Worm (Caenorhabditis elegans) whole organism, L4 larva: Measurements from ENCODE around the gene col-96.

Source experiments
- F10B5.3 ChIP-seq: sonication (generic microtip); optimal IDR thresholded peaks from 2 replicates; lab custom pipeline; 2016; ENCODE audit warnings: mild to moderate bottlenecking, missing genetic modification characterization, missing compliant biosample characterization
- F26F4.8 ChIP-seq: fragments of 200-800 bp; sonication (Bioruptor generic); conservative IDR thresholded peaks from 2 replicates; pipeline ENCODE4 v1.3.6; 2022; ENCODE audit warnings: missing genetic modification characterization, missing compliant biosample characterization
- F37D6.2 ChIP-seq: sonication (generic microtip); optimal IDR thresholded peaks from 2 replicates; lab custom pipeline; 2016; ENCODE audit warnings: mild to moderate bottlenecking, missing genetic modification characterization, missing compliant biosample characterization
- Y105C5A.15 ChIP-seq: fragments of 200-800 bp; sonication (Bioruptor generic); IDR thresholded peaks from 2 replicates; pipeline ENCODE4 v1.3.6; 2022; ENCODE audit warnings: missing genetic modification characterization, missing compliant biosample characterization
- Y5F2A.4 ChIP-seq: fragments of 200-800 bp; sonication (Bioruptor generic); optimal IDR thresholded peaks from 2 replicates; lab custom pipeline; 2018; ENCODE audit warnings: mild to moderate bottlenecking, missing genetic modification characterization, missing compliant biosample characterization
- Y75B8A.6 ChIP-seq: fragments of 200-800 bp; sonication (Bioruptor generic); IDR thresholded peaks from 2 replicates; pipeline ENCODE4 v1.3.6; 2022; ENCODE audit warnings: missing genetic modification reagents, missing genetic modification characterization, missing compliant biosample characterization
- aha-1 ChIP-seq: fragments of 150-350 bp; peaks from one replicate; lab custom pipeline; 2014; ENCODE audit warnings: missing biosample characterization, missing genetic modification characterization
- aly-2 ChIP-seq: sonication (generic microtip); optimal IDR thresholded peaks from 2 replicates; lab custom pipeline; 2018; ENCODE audit warnings: missing biosample characterization, missing genetic modification characterization
- ama-1 ChIP-seq: fragments of 150-350 bp; optimal IDR thresholded peaks from 2 replicates; lab custom pipeline; 2014; ENCODE audit warnings: inconsistent platforms, mixed read lengths
- ceh-28 ChIP-seq: fragments of 150-350 bp; optimal IDR thresholded peaks from 2 replicates; lab custom pipeline; 2014; ENCODE audit warnings: missing biosample characterization, missing genetic modification reagents, missing genetic modification characterization
- ceh-44 ChIP-seq: fragments of 200-800 bp; sonication (Bioruptor generic); IDR thresholded peaks from 2 replicates; pipeline ENCODE4 v1.3.6; 2022; ENCODE audit warnings: missing genetic modification reagents, missing genetic modification characterization, missing compliant biosample characterization
- ceh-62 ChIP-seq: sonication (generic microtip); optimal IDR thresholded peaks from 2 replicates; lab custom pipeline; 2017; ENCODE audit warnings: missing biosample characterization, missing genetic modification characterization
- ceh-82 ChIP-seq: sonication (generic microtip); optimal IDR thresholded peaks from 2 replicates; lab custom pipeline; 2017; ENCODE audit warnings: missing biosample characterization, missing genetic modification characterization
- cey-2 ChIP-seq: sonication (generic microtip); optimal IDR thresholded peaks from 3 replicates; lab custom pipeline; 2017; ENCODE audit warnings: missing genetic modification characterization, mild to moderate bottlenecking, missing compliant biosample characterization, antibody characterized with exemption, borderline replicate concordance; ENCODE audit not compliant: insufficient read depth
- ctbp-1 ChIP-seq: fragments of 200-800 bp; sonication (Bioruptor generic); IDR thresholded peaks from 2 replicates; pipeline ENCODE4 v1.3.6; 2022; ENCODE audit warnings: missing genetic modification reagents, missing genetic modification characterization, missing compliant biosample characterization
- daf-12 ChIP-seq: fragments of 150-350 bp; optimal IDR thresholded peaks from 2 replicates; lab custom pipeline; 2014; ENCODE audit warnings: missing biosample characterization, missing genetic modification reagents, missing genetic modification characterization
- egl-27 ChIP-seq: sonication (generic microtip); optimal IDR thresholded peaks from 3 replicates; lab custom pipeline; 2017; ENCODE audit warnings: missing biosample characterization, missing genetic modification reagents, missing genetic modification characterization
- egl-43 ChIP-seq: fragments of 200-800 bp; sonication (Bioruptor generic); IDR thresholded peaks from 2 replicates; pipeline ENCODE4 v1.3.6; 2022; ENCODE audit warnings: missing genetic modification reagents, missing genetic modification characterization, missing compliant biosample characterization
- gei-8 ChIP-seq: fragments of 200-800 bp; sonication (Bioruptor generic); optimal IDR thresholded peaks from 2 replicates; lab custom pipeline; 2018; ENCODE audit warnings: mild to moderate bottlenecking, missing genetic modification characterization, missing compliant biosample characterization
- hmg-1.1 ChIP-seq: fragments of 200-800 bp; sonication (Bioruptor generic); IDR thresholded peaks from 2 replicates; pipeline ENCODE4 v1.3.6; 2022; ENCODE audit warnings: missing genetic modification reagents, missing genetic modification characterization, missing compliant biosample characterization
- lin-13 ChIP-seq: fragments of 150-350 bp; optimal IDR thresholded peaks from 2 replicates; lab custom pipeline; 2014; ENCODE audit warnings: missing biosample characterization, missing genetic modification reagents, missing genetic modification characterization
- lin-29 ChIP-seq: fragments of 200-800 bp; sonication (Bioruptor generic); IDR thresholded peaks from 2 replicates; pipeline ENCODE4 v1.3.6; 2022; ENCODE audit warnings: missing genetic modification reagents, missing genetic modification characterization, missing compliant biosample characterization
- lin-38 ChIP-seq: fragments of 200-800 bp; sonication (Bioruptor generic); IDR thresholded peaks from 2 replicates; pipeline ENCODE4 v1.3.6; 2022; ENCODE audit warnings: missing genetic modification reagents, missing genetic modification characterization, missing compliant biosample characterization
- lin-39 ChIP-seq: fragments of 150-350 bp; optimal IDR thresholded peaks from 2 replicates; lab custom pipeline; 2014; ENCODE audit warnings: missing biosample characterization, missing genetic modification reagents, missing genetic modification characterization
- lir-3 ChIP-seq: sonication (generic microtip); optimal IDR thresholded peaks from 2 replicates; lab custom pipeline; 2016; ENCODE audit warnings: mild to moderate bottlenecking, missing genetic modification characterization, missing compliant biosample characterization
- lsy-2 ChIP-seq, 2 experiments: fragments of 150-350 bp in 1 of 2; sonication (generic microtip) in 1 of 2; optimal IDR thresholded peaks; 2 replicates each; lab custom pipeline; 2014 to 2017; ENCODE audit warnings: missing biosample characterization in 2 of 2, missing genetic modification characterization in 2 of 2
- madf-5 ChIP-seq, 2 experiments: fragments of 200-800 bp; sonication (Bioruptor generic); IDR thresholded peaks; 2 replicates each; pipeline ENCODE4 v1.3.6; 2022; ENCODE audit warnings: missing compliant biosample characterization in 2 of 2, missing genetic modification characterization in 2 of 2
- madf-9 ChIP-seq: fragments of 200-800 bp; sonication (Bioruptor generic); conservative IDR thresholded peaks from 2 replicates; pipeline ENCODE4 v1.3.6; 2022; ENCODE audit warnings: missing genetic modification reagents, missing genetic modification characterization, missing compliant biosample characterization
- mdl-1 ChIP-seq, 2 experiments: fragments of 150-350 bp in 1 of 2; sonication (generic microtip) in 1 of 2; optimal IDR thresholded peaks; 2 replicates each; lab custom pipeline; 2014 to 2017; ENCODE audit warnings: missing biosample characterization in 2 of 2, missing genetic modification characterization in 2 of 2
- mdt-29 ChIP-seq: fragments of 200-800 bp; sonication (Bioruptor generic); IDR thresholded peaks from 2 replicates; pipeline ENCODE4 v1.3.6; 2022; ENCODE audit warnings: missing genetic modification reagents, missing genetic modification characterization, missing compliant biosample characterization
- mes-2 ChIP-seq: sonication (generic microtip); optimal IDR thresholded peaks from 2 replicates; lab custom pipeline; 2016; ENCODE audit warnings: missing genotype, mild to moderate bottlenecking, missing genetic modification characterization, missing compliant biosample characterization; ENCODE audit not compliant: poor library complexity, severe bottlenecking
- nhr-10 ChIP-seq: fragments of 150-350 bp; optimal IDR thresholded peaks from 2 replicates; lab custom pipeline; 2014; ENCODE audit warnings: missing biosample characterization, missing genetic modification characterization
- nhr-42 ChIP-seq: fragments of 200-800 bp; sonication (Bioruptor generic); IDR thresholded peaks from 2 replicates; pipeline ENCODE4 v1.3.6; 2022; ENCODE audit warnings: missing genetic modification characterization, missing compliant biosample characterization
- php-3 ChIP-seq: fragments of 200-800 bp; sonication (Bioruptor generic); IDR thresholded peaks from 2 replicates; pipeline ENCODE4 v1.3.6; 2022; ENCODE audit warnings: missing genetic modification reagents, missing genetic modification characterization, missing compliant biosample characterization
- rbr-2 ChIP-seq: sonication (generic microtip); optimal IDR thresholded peaks from 2 replicates; lab custom pipeline; 2016; ENCODE audit warnings: missing genotype, missing genetic modification characterization, missing compliant biosample characterization
- skn-1 ChIP-seq: fragments of 150-350 bp; optimal IDR thresholded peaks from 2 replicates; lab custom pipeline; 2014; ENCODE audit warnings: missing biosample characterization, missing genetic modification characterization
- snpc-1.2 ChIP-seq: fragments of 200-800 bp; sonication (Bioruptor generic); IDR thresholded peaks from 2 replicates; pipeline ENCODE4 v1.3.6; 2022; ENCODE audit warnings: missing genetic modification reagents, missing genetic modification characterization, missing compliant biosample characterization
- snpc-4 ChIP-seq: fragments of 150-350 bp; optimal IDR thresholded peaks from 2 replicates; lab custom pipeline; 2014; ENCODE audit warnings: missing biosample characterization, missing genetic modification characterization
- spr-3 ChIP-seq: fragments of 200-800 bp; sonication (Bioruptor generic); optimal IDR thresholded peaks from 2 replicates; lab custom pipeline; 2018; ENCODE audit warnings: mild to moderate bottlenecking, missing genetic modification characterization, missing compliant biosample characterization
- tra-1 ChIP-seq: fragments of 200-800 bp; sonication (Bioruptor generic); IDR thresholded peaks from 2 replicates; pipeline ENCODE4 v1.3.6; 2022; ENCODE audit warnings: missing genetic modification reagents, missing genetic modification characterization, missing compliant biosample characterization
- unc-39 ChIP-seq: sonication (generic microtip); optimal IDR thresholded peaks from 2 replicates; lab custom pipeline; 2017; ENCODE audit warnings: missing biosample characterization, missing genetic modification characterization
- zfp-3 ChIP-seq: fragments of 200-800 bp; sonication (Bioruptor generic); conservative IDR thresholded peaks from 2 replicates; pipeline ENCODE4 v1.3.6; 2022; ENCODE audit warnings: missing genetic modification reagents, missing genetic modification characterization, missing compliant biosample characterization
- zip-11 ChIP-seq: fragments of 200-800 bp; sonication (Bioruptor generic); IDR thresholded peaks from 2 replicates; pipeline ENCODE4 v1.3.6; 2022; ENCODE audit warnings: missing genetic modification characterization, missing compliant biosample characterization
- zip-2 ChIP-seq: fragments of 150-350 bp; optimal IDR thresholded peaks from 2 replicates; lab custom pipeline; 2014; ENCODE audit warnings: missing biosample characterization, missing genetic modification characterization
- ztf-11 ChIP-seq: fragments of 150-350 bp; optimal IDR thresholded peaks from 2 replicates; lab custom pipeline; 2014; ENCODE audit warnings: missing biosample characterization, missing genetic modification characterization

Gene col-96

ce11 chrIII:11657185-11657817 lies 49.3 kb downstream of the col-96 start, which contains the start of gene crh-1 (continued):
- TF ChIP-seq ztf-11 (no peak), skn-1 (no peak), ceh-28 (tag; lab: Kevin White, UChicago) (no peak), unc-39 (tag; lab: Kevin White, UChicago) (no peak), ceh-62 (no peak), F26F4.8 (GFP tag; lab: Robert Waterston, UW) (no peak), mdt-29 (GFP tag; lab: Robert Waterston, UW) (no peak), nhr-10 (tag; lab: Kevin White, UChicago) (no peak), mes-2 (tag; lab: Kevin White, UChicago) (peak; percentile 79), aha-1 (tag; lab: Kevin White, UChicago) (peak; percentile 99), hmg-1.1 (GFP tag; lab: Robert Waterston, UW) (peak; percentile 61), F37D6.2 (tag; lab: Kevin White, UChicago) (no peak), lin-13 (GFP tag; lab: Kevin White, UChicago) (peak; percentile 69), lin-38 (GFP tag; lab: Robert Waterston, UW) (peak; percentile 77), Y75B8A.6 (GFP tag; lab: Robert Waterston, UW) (no peak), egl-27 (tag; lab: Kevin White, UChicago) (no peak), aly-2 (tag; lab: Kevin White, UChicago) (no peak), spr-3 (GFP tag; lab: Kevin White, UChicago) (no peak), ama-1 (lab: Kevin White, UChicago) (no peak), zfp-3 (0 out of 2 replicates have a peak, but pooled peaks have one; percentile 41), lsy-2 (tag; optimal IDR thresholded peaks at IDR 0.05; lab: Kevin White, UChicago) (peak in 1 of 2 experiments; percentile 85), F10B5.3 (no peak), snpc-1.2 (no peak), ceh-44 (GFP tag; lab: Robert Waterston, UW) (no peak), madf-9 (GFP tag; lab: Robert Waterston, UW) (no peak), ctbp-1 (GFP tag; lab: Robert Waterston, UW) (0 out of 2 replicates have a peak, but pooled peaks have one; percentile 18), snpc-4 (no peak), daf-12 (tag; lab: Kevin White, UChicago) (no peak), gei-8 (GFP tag; lab: Kevin White, UChicago) (no peak), lin-29 (GFP tag; lab: Robert Waterston, UW) (no peak), zip-11 (GFP tag; lab: Robert Waterston, UW) (no peak)

- TF ChIP-seq rbr-2 (tag; lab: Kevin White, UChicago): no peak
- TF ChIP-seq madf-5 (GFP tag; IDR thresholded peaks at IDR 0.05; lab: Robert Waterston, UW): no peak
- no peak for TF ChIP-seq mdl-1 (tag; optimal IDR thresholded peaks at IDR 0.05; lab: Kevin White, UChicago)
- TF ChIP-seq egl-43 (GFP tag; lab: Robert Waterston, UW): no peak
- TF ChIP-seq gei-8 (GFP tag; lab: Kevin White, UChicago): no peak
- TF ChIP-seq php-3 (GFP tag; lab: Robert Waterston, UW): no peak
- no peak for TF ChIP-seq tra-1 (GFP tag; lab: Robert Waterston, UW)
- no peak for TF ChIP-seq lin-39
- no peak for TF ChIP-seq cey-2 (tag; lab: Kevin White, UChicago)
- no peak for TF ChIP-seq Y5F2A.4 (GFP tag; lab: Kevin White, UChicago)
- no peak for TF ChIP-seq ceh-44 (GFP tag; lab: Robert Waterston, UW)
- TF ChIP-seq nhr-42 (GFP tag; lab: Robert Waterston, UW): no peak
- no peak for TF ChIP-seq Y105C5A.15
- no peak for TF ChIP-seq lir-3
- no peak for TF ChIP-seq hmg-1.1 (GFP tag; lab: Robert Waterston, UW)
- TF ChIP-seq ceh-82 (tag; lab: Kevin White, UChicago): no peak
- TF ChIP-seq zip-2: no peak
- TF ChIP-seq F10B5.3: no peak
Measured at ce11 chrIII:11656389-11656788, 50.2 kb downstream of the col-96 start.
